Worm (Caenorhabditis elegans): Measurements from ENCODE around the gene Y69A2AR.28.

Gene Y69A2AR.28

DNA sequence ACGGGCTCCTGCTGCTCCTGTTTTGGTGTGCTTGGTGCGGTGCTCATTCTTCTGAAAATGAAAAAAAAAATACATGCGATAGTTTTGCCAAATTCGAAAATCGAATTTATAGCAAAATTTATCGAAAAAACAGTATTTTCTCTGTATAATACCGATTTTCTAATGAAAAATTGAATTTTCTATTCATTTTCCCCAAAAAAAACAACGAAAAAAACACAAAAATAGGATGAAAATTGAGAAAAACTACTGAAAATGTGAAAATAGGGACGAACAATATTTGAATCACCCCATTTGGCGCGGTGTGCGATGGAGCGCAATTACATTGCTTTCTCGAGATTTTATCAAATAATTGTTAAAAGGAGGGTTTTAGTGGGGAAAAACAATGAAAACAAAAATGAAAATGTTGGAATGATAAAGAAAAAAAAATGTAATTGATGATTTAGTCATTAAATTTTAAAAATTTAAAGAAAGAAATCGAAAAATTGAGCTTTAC, at the start of gene Y69A2AR.28:
TSS of gene Y69A2AR.28 (minus strand) at position 51 of the 493 bp plus-strand sequence.
- TF ChIP-seq ama-1 (optimal IDR thresholded peaks at IDR 0.05) (no peak), zip-5 (tag; optimal IDR thresholded peaks at IDR 0.05) (no peak), ceh-22 (tag; optimal IDR thresholded peaks at IDR 0.05) (no peak), tbx-7 (tag; optimal IDR thresholded peaks at IDR 0.05) (no peak), sox-4 (tag; optimal IDR thresholded peaks at IDR 0.05) (no peak), pros-1 (tag; optimal IDR thresholded peaks at IDR 0.05) (no peak), eyg-1 (tag; optimal IDR thresholded peaks at IDR 0.05) (no peak), pha-4 (tag; optimal IDR thresholded peaks at IDR 0.05) (no peak), ets-4 (tag; optimal IDR thresholded peaks at IDR 0.05) (no peak), ztf-16 (tag; optimal IDR thresholded peaks at IDR 0.05) (no peak)

DNA sequence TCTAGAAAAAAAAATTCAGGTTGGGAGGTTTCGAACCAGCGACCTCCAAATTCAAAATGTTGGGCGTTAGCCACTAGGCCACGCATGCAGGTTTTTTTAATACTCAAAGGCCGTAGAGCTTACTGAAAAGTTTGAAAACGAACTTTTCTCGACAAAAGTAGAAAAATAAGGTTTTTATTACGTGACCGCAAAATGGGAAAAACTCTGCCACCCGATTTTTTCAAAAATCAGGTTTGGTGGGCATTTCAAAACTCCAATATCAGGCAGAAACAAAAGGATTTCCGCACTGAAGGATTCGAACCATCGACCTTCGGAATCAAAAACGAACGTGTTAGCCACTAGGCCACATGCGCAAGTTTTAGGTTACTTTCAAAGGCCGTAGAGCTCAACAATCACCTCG, 45.9 kb upstream of the Y69A2AR.28 start:
- TF ChIP-seq nhr-11 (tag; optimal IDR thresholded peaks at IDR 0.05) (no peak), ceh-24 (tag; optimal IDR thresholded peaks at IDR 0.05) (no peak), dmd-4 (tag; optimal IDR thresholded peaks at IDR 0.05; ENCODE audit: borderline replicate concordance) (no peak), ceh-14 (tag; optimal IDR thresholded peaks at IDR 0.05) (no peak), madf-2 (tag; optimal IDR thresholded peaks at IDR 0.05) (no peak), ceh-48 (tag; optimal IDR thresholded peaks at IDR 0.05) (no peak), fkh-6 (tag; optimal IDR thresholded peaks at IDR 0.05) (no peak), pros-1 (tag; optimal IDR thresholded peaks at IDR 0.05) (no peak), ceh-19 (GFP tag; optimal IDR thresholded peaks at IDR 0.05) (no peak), unc-42 (tag; optimal IDR thresholded peaks at IDR 0.05) (no peak), hlh-8 (tag; optimal IDR thresholded peaks at IDR 0.05) (no peak), ahr-1 (tag; optimal IDR thresholded peaks at IDR 0.05) (no peak), dve-1 (tag; optimal IDR thresholded peaks at IDR 0.05) (no peak), sox-4 (tag; optimal IDR thresholded peaks at IDR 0.05) (no peak), C38D4.7 (GFP tag; optimal IDR thresholded peaks at IDR 0.05) (no peak), hlh-15 (tag; optimal IDR thresholded peaks at IDR 0.05) (no peak), pag-3 (tag; optimal IDR thresholded peaks at IDR 0.05; ENCODE audit: borderline replicate concordance) (no peak), hlh-6 (tag; optimal IDR thresholded peaks at IDR 0.05) (no peak), syd-9 (tag; optimal IDR thresholded peaks at IDR 0.05) (no peak)

DNA sequence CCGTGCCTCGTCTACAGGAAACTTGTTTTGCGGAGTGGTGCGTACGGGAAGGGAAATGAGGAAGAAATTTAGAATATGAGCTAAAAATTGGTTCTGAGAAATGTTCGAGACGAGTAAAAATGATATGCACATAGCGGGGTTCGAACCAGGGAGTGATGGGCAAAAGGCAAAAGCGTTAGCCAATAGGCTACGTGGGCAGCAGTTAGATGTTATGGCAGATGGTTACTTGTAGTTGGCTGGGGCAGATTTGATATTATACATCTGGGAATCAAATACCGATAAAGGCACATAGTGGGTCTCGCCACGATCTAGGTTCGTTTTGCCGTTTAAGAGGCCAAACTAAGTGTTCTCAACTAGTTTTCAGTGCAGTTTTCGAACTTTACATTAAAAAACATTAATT, 44.4 kb upstream of the Y69A2AR.28 start:
- peak; percentile 48 for TF ChIP-seq ceh-6 (GFP tag; optimal IDR thresholded peaks at IDR 0.05)
- TF ChIP-seq pax-1 (tag; optimal IDR thresholded peaks at IDR 0.05) = no peak
- TF ChIP-seq che-1 (tag; optimal IDR thresholded peaks at IDR 0.05) = no peak
- peak; percentile 3 for TF ChIP-seq ref-2 (tag; optimal IDR thresholded peaks at IDR 0.05)
- no peak for TF ChIP-seq fkh-10 (GFP tag; optimal IDR thresholded peaks at IDR 0.05)
- no peak for TF ChIP-seq ttx-3 (tag; optimal IDR thresholded peaks at IDR 0.05)

DNA sequence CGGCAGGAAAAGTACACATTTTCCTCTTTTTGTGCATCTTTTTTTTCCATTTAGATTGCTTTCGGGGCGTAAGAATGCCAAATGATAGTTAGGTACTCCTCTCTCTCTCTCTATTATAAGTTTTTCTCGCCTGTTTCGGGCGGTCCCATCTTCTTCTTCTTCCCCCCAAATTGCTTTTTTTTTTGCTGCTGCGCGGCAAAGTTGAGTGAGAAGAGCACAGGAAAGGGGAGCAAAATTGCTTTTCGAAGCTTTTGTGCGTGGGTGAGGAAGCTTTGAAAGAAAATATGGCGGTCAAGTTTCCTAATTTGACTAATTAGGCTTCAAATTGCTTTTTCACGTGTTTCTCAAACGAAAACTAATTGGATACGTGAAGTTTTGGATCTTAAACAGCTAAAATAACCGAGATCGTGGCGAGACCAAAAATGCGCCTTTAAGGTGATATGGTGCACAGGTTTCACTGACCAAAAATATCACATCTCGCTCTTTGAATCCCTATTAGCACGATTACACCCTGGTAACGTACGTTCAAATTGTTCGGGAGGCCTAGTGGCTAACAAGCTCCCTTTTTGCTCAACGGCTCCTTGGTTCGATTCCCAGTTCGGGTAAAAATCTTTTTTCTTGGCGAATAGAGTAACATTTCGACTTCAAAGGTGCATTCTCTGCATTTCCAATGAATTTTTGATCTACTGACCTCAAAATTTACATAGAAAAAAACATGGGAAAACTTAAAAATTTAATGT, 43.7 kb upstream of the Y69A2AR.28 start:
- TF ChIP-seq sdc-2 (tag; optimal IDR thresholded peaks at IDR 0.05) (no peak), pha-4 (tag; optimal IDR thresholded peaks at IDR 0.05) (no peak), hlh-30 (tag; optimal IDR thresholded peaks at IDR 0.05; ENCODE audit: insufficient read depth) (no peak), tbx-2 (tag; optimal IDR thresholded peaks at IDR 0.05) (no peak), ceh-14 (tag; optimal IDR thresholded peaks at IDR 0.05) (peak; percentile 33), unc-42 (tag; optimal IDR thresholded peaks at IDR 0.05) (peak; percentile 61), C38D4.7 (GFP tag; optimal IDR thresholded peaks at IDR 0.05) (no peak), ceh-31 (tag; optimal IDR thresholded peaks at IDR 0.05) (no peak)

Measured in whole organism, late embryonic.